Fruit fly (Drosophila melanogaster) whole organism, embryonic: ENCODE data around the gene Mtch.
A peak's percentile ranks its signal among the peaks of the same experiment; 100 is the strongest.

Experiments used
- ATbp ChIP-seq: fragments of 200-800 bp; sonication (Bioruptor generic); optimal IDR thresholded peaks from 2 replicates; lab custom pipeline; 2017; ENCODE audit warnings: missing biosample characterization, mild to moderate bottlenecking, missing genetic modification characterization, missing genetic modification reagents
- BtbVII ChIP-seq: fragments of 200-800 bp; sonication (Bioruptor generic); optimal IDR thresholded peaks from 3 replicates; lab custom pipeline; 2017; ENCODE audit warnings: missing biosample characterization, mild to moderate bottlenecking, missing genetic modification characterization
- CG10147 ChIP-seq: fragments of 200-800 bp; sonication (Bioruptor generic); optimal IDR thresholded peaks from 2 replicates; lab custom pipeline; 2019; ENCODE audit warnings: missing biosample characterization, mild to moderate bottlenecking, missing genetic modification characterization, moderate library complexity
- CG11247 ChIP-seq: fragments of 200-800 bp; sonication (Bioruptor generic); IDR thresholded peaks from 2 replicates; pipeline ENCODE4 v1.3.6; 2022; ENCODE audit warnings: missing biosample characterization, missing genetic modification characterization
- CG12236 ChIP-seq: fragments of 200-800 bp; sonication (Bioruptor generic); optimal IDR thresholded peaks from 2 replicates; lab custom pipeline; 2016; ENCODE audit warnings: missing biosample characterization, missing genetic modification characterization
- CG12299 ChIP-seq: fragments of 200-800 bp; sonication (Bioruptor generic); optimal IDR thresholded peaks from 2 replicates; lab custom pipeline; 2018; ENCODE audit warnings: missing biosample characterization, mild to moderate bottlenecking, missing genetic modification characterization
- CG12942 ChIP-seq: fragments of 200-800 bp; sonication (Bioruptor generic); optimal IDR thresholded peaks from 3 replicates; lab custom pipeline; 2016; ENCODE audit warnings: missing biosample characterization, missing genetic modification characterization
- CG15479 ChIP-seq: fragments of 200-800 bp; sonication (Bioruptor generic); optimal IDR thresholded peaks from 3 replicates; lab custom pipeline; 2019; ENCODE audit warnings: missing biosample characterization, mild to moderate bottlenecking, missing genetic modification characterization, moderate library complexity
- CG17359 ChIP-seq: fragments of 200-800 bp; sonication (Bioruptor generic); optimal IDR thresholded peaks from 3 replicates; lab custom pipeline; 2018; ENCODE audit warnings: missing biosample characterization, mild to moderate bottlenecking, missing genetic modification characterization, moderate library complexity
- CG2199 ChIP-seq: fragments of 200-800 bp; sonication (Bioruptor generic); IDR thresholded peaks from 3 replicates; pipeline ENCODE4 v1.3.6; 2022; ENCODE audit warnings: missing biosample characterization, missing genetic modification characterization
- CG3163 ChIP-seq: fragments of 200-800 bp; sonication (Bioruptor generic); optimal IDR thresholded peaks from 3 replicates; lab custom pipeline; 2016; ENCODE audit warnings: missing biosample characterization, missing genetic modification characterization
- CG32767 ChIP-seq: fragments of 200-800 bp; sonication (Bioruptor generic); IDR thresholded peaks from 2 replicates; pipeline ENCODE4 v1.3.6; 2022; ENCODE audit warnings: missing biosample characterization, missing genetic modification characterization
- CG3407 ChIP-seq: fragments of 200-800 bp; sonication (Bioruptor generic); optimal IDR thresholded peaks from 2 replicates; lab custom pipeline; 2018; ENCODE audit warnings: missing biosample characterization, mild to moderate bottlenecking, missing genetic modification characterization
- CG6175 ChIP-seq: fragments of 200-800 bp; sonication (Bioruptor generic); IDR thresholded peaks from 3 replicates; pipeline ENCODE4 v1.3.6; 2022; ENCODE audit warnings: missing biosample characterization, missing genetic modification characterization
- CG6683 ChIP-seq: fragments of 200-800 bp; sonication (Bioruptor generic); optimal IDR thresholded peaks from 2 replicates; lab custom pipeline; 2017; ENCODE audit warnings: missing biosample characterization, mild to moderate bottlenecking, missing genetic modification characterization, missing genetic modification reagents
- CG8924 ChIP-seq: fragments of 200-800 bp; optimal IDR thresholded peaks from 3 replicates; lab custom pipeline; 2019; ENCODE audit warnings: missing biosample characterization, mild to moderate bottlenecking, missing genetic modification characterization, moderate library complexity
- D ChIP-seq, 2 experiments: fragments of 200-800 bp in 1 of 2; fragments of >200 bp in 1 of 2; sonication (Bioruptor generic) in 1 of 2; optimal IDR thresholded peaks; 2 replicates in 1 of 2; 3 replicates in 1 of 2; lab custom pipeline; 2017; ENCODE audit warnings: mild to moderate bottlenecking in 1 of 2, missing biosample characterization in 1 of 2, missing genetic modification characterization in 1 of 2, missing genetic modification reagents in 1 of 2
- D19A ChIP-seq: fragments of 200-800 bp; optimal IDR thresholded peaks from 3 replicates; lab custom pipeline; 2019; ENCODE audit warnings: missing biosample characterization, mild to moderate bottlenecking, missing genetic modification characterization, moderate library complexity
- Dll ChIP-seq: fragments of 200-800 bp; sonication (Bioruptor generic); IDR thresholded peaks from 4 replicates; pipeline ENCODE4 v1.3.6; 2022; ENCODE audit warnings: missing biosample characterization, missing genetic modification characterization; ENCODE audit not compliant: partially characterized antibody
- Hmx ChIP-seq: fragments of 200-800 bp; sonication (Bioruptor generic); optimal IDR thresholded peaks from 2 replicates; lab custom pipeline; 2016; ENCODE audit warnings: missing biosample characterization, missing genetic modification characterization
- Hr51 ChIP-seq, 2 experiments: fragments of 200-800 bp; sonication (Bioruptor generic); optimal IDR thresholded peaks; 2 replicates in 1 of 2; 3 replicates in 1 of 2; lab custom pipeline; 2016 to 2018; ENCODE audit warnings: missing biosample characterization in 2 of 2, missing genetic modification characterization in 2 of 2, mild to moderate bottlenecking in 1 of 2, moderate library complexity in 1 of 2
- Mrtf ChIP-seq: fragments of 200-800 bp; sonication (Bioruptor generic); IDR thresholded peaks from 3 replicates; pipeline ENCODE4 v1.3.6; 2022; ENCODE audit warnings: missing biosample characterization, missing genetic modification characterization
- NC2α ChIP-seq: fragments of 200-800 bp; sonication (Bioruptor generic); optimal IDR thresholded peaks from 2 replicates; lab custom pipeline; 2016; ENCODE audit warnings: missing biosample characterization, missing genetic modification characterization
- Oli ChIP-seq: fragments of 200-800 bp; sonication (Bioruptor generic); optimal IDR thresholded peaks from 2 replicates; lab custom pipeline; 2018; ENCODE audit warnings: missing biosample characterization, mild to moderate bottlenecking, missing genetic modification characterization, moderate library complexity
- Pdp1 ChIP-seq, 2 experiments: fragments of 200-800 bp; sonication (Bioruptor generic); optimal IDR thresholded peaks; 3 replicates each; lab custom pipeline; 2016; ENCODE audit warnings: missing biosample characterization in 2 of 2, missing genetic modification characterization in 2 of 2, mild to moderate bottlenecking in 1 of 2, moderate library complexity in 1 of 2
- amos ChIP-seq: fragments of 200-800 bp; sonication (Bioruptor generic); IDR thresholded peaks from 2 replicates; pipeline ENCODE4 v1.3.6; 2022; ENCODE audit warnings: missing biosample characterization, missing genetic modification characterization; ENCODE audit not compliant: partially characterized antibody
- chinmo ChIP-seq: fragments of 200-800 bp; sonication (Bioruptor generic); IDR thresholded peaks from 4 replicates; pipeline ENCODE4 v1.3.6; 2022; ENCODE audit warnings: missing biosample characterization, missing genetic modification characterization; ENCODE audit not compliant: partially characterized antibody
- corto ChIP-seq: fragments of 200-800 bp; sonication (Bioruptor generic); optimal IDR thresholded peaks from 2 replicates; lab custom pipeline; 2016; ENCODE audit warnings: missing biosample characterization, mild to moderate bottlenecking, missing genetic modification characterization, moderate library complexity
- esg ChIP-seq: fragments of 200-800 bp; sonication (Bioruptor generic); conservative IDR thresholded peaks from 2 replicates; pipeline ENCODE4 v1.3.6; 2022; ENCODE audit warnings: missing biosample characterization, missing genetic modification characterization
- gfzf ChIP-seq: fragments of 200-800 bp; sonication (Bioruptor generic); optimal IDR thresholded peaks from 2 replicates; lab custom pipeline; 2016; ENCODE audit warnings: missing biosample characterization, mild to moderate bottlenecking, missing genetic modification characterization, moderate library complexity
- gt ChIP-seq: fragments of 200-800 bp; sonication (Bioruptor generic); IDR thresholded peaks from 2 replicates; pipeline ENCODE4 v1.3.6; 2022; ENCODE audit warnings: missing biosample characterization, missing genetic modification characterization
- her ChIP-seq: fragments of 200-800 bp; sonication (Bioruptor generic); optimal IDR thresholded peaks from 2 replicates; lab custom pipeline; 2016; ENCODE audit warnings: missing biosample characterization, missing genetic modification characterization
- hkb ChIP-seq, 2 experiments: fragments of 200-800 bp in 1 of 2; fragments of >200 bp in 1 of 2; sonication (Bioruptor generic) in 1 of 2; IDR thresholded peaks in 1 of 2; optimal IDR thresholded peaks in 1 of 2; 2 replicates each; pipeline versions ENCODE4 v1.3.6 to Lab custom; 2017 to 2022; ENCODE audit warnings: missing biosample characterization in 1 of 2, missing genetic modification characterization in 1 of 2
- luna ChIP-seq: fragments of 200-800 bp; sonication (Bioruptor generic); optimal IDR thresholded peaks from 2 replicates; lab custom pipeline; 2016; ENCODE audit warnings: missing biosample characterization, missing genetic modification characterization
- nau ChIP-seq: fragments of 200-800 bp; sonication (Bioruptor generic); optimal IDR thresholded peaks from 3 replicates; lab custom pipeline; 2017; ENCODE audit warnings: missing biosample characterization, mild to moderate bottlenecking, missing genetic modification characterization, missing genetic modification reagents
- onecut ChIP-seq: fragments of 200-800 bp; sonication (Bioruptor generic); IDR thresholded peaks from 2 replicates; pipeline ENCODE4 v1.3.6; 2022; ENCODE audit warnings: missing biosample characterization, missing genetic modification characterization
- p53 ChIP-seq: fragments of 200-800 bp; sonication (Bioruptor generic); optimal IDR thresholded peaks from 2 replicates; lab custom pipeline; 2016; ENCODE audit warnings: missing biosample characterization, missing genetic modification characterization
- pho ChIP-seq: fragments of 200-800 bp; sonication (Bioruptor generic); optimal IDR thresholded peaks from 2 replicates; lab custom pipeline; 2016; ENCODE audit warnings: missing biosample characterization, missing genetic modification characterization
- sisA ChIP-seq: fragments of 200-800 bp; sonication (Bioruptor generic); IDR thresholded peaks from 2 replicates; pipeline ENCODE4 v1.3.6; 2022; ENCODE audit warnings: missing biosample characterization, missing genetic modification characterization
- sqz ChIP-seq: fragments of 200-800 bp; sonication (Bioruptor generic); optimal IDR thresholded peaks from 3 replicates; lab custom pipeline; 2018; ENCODE audit warnings: missing biosample characterization, mild to moderate bottlenecking, missing genetic modification characterization
- ssp ChIP-seq: fragments of 200-800 bp; sonication (Bioruptor generic); IDR thresholded peaks from 2 replicates; pipeline ENCODE4 v1.3.6; 2022; ENCODE audit warnings: missing biosample characterization, missing genetic modification characterization
- stwl ChIP-seq: fragments of 200-800 bp; sonication (Bioruptor generic); optimal IDR thresholded peaks from 3 replicates; lab custom pipeline; 2018; ENCODE audit warnings: missing biosample characterization, mild to moderate bottlenecking, missing genetic modification characterization, moderate library complexity
- vfl ChIP-seq: fragments of 200-800 bp; sonication (Bioruptor generic); optimal IDR thresholded peaks from 2 replicates; lab custom pipeline; 2016; ENCODE audit warnings: missing biosample characterization, missing genetic modification characterization
- vvl ChIP-seq: fragments of 200-800 bp; sonication (Bioruptor generic); IDR thresholded peaks from 2 replicates; pipeline ENCODE4 v1.3.6; 2022; ENCODE audit warnings: missing biosample characterization, missing genetic modification characterization
- z ChIP-seq: fragments of 200-800 bp; sonication (Bioruptor generic); IDR thresholded peaks from 3 replicates; pipeline ENCODE4 v1.3.6; 2022; ENCODE audit warnings: missing biosample characterization, missing genetic modification characterization

The Mtch gene

dm6 chr3L:224004-224951 is 39.9 kb downstream of the Mtch start (continued):
- TF ChIP-seq D (optimal IDR thresholded peaks at IDR 0.05; lab: Kevin White, UChicago) (peak; percentile 95), D (GFP tag; optimal IDR thresholded peaks at IDR 0.05; lab: Kevin White, UChicago) (peak; percentile 55), CG6683 (GFP tag; lab: Kevin White, UChicago) (no peak), CG3163 (peak; percentile 20), gt (GFP tag; lab: Robert Waterston, UW) (no peak), ATbp (GFP tag; lab: Kevin White, UChicago) (no peak), her (peak; percentile 60), CG10147 (GFP tag; lab: Kevin White, UChicago) (no peak), stwl (tag; lab: Kevin White, UChicago) (no peak), onecut (GFP tag; lab: Robert Waterston, UW) (peak; percentile 3; the same call in 1 of the 2 replicates), CG17359 (tag; lab: Kevin White, UChicago) (peak; percentile 10), CG2199 (GFP tag; lab: Robert Waterston, UW) (peak; percentile 74; the same call in 1 of the 3 replicates), Dll (GFP tag; lab: Robert Waterston, UW) (peak; percentile 32; the same call in 1 of the 4 replicates), esg (GFP tag; lab: Robert Waterston, UW) (no peak), Oli (tag; lab: Kevin White, UChicago) (no peak), NC2α (GFP tag; lab: Kevin White, UChicago) (peak; percentile 19), CG6175 (GFP tag; lab: Robert Waterston, UW) (peak; percentile 72; the same call in 1 of the 3 replicates), Mrtf (GFP tag; lab: Robert Waterston, UW) (no peak), CG11247 (GFP tag; lab: Robert Waterston, UW) (peak; percentile 51; the same call in 1 of the 2 replicates), CG12942 (GFP tag; lab: Kevin White, UChicago) (no peak), vfl (no peak), CG8924 (tag; lab: Kevin White, UChicago) (peak; percentile 81)
- TF ChIP-seq, all 482 proteins: peak for 165

dm6 chr3L:225120-225519 is 40.7 kb downstream of the Mtch start:
- TF ChIP-seq p53 (peak; percentile 69), CG12236 (GFP tag; lab: Kevin White, UChicago) (no peak), CG3407 (GFP tag; lab: Kevin White, UChicago) (no peak), Pdp1 (GFP tag; optimal IDR thresholded peaks at IDR 0.05; lab: Kevin White, UChicago) (peak in 1 of 2 experiments; percentile 91), Hr51 (GFP tag; optimal IDR thresholded peaks at IDR 0.05; lab: Kevin White, UChicago) (no peak), CG2199 (GFP tag; lab: Robert Waterston, UW) (peak; percentile 58; the same call in 1 of the 3 replicates), luna (no peak), corto (GFP tag; lab: Kevin White, UChicago) (peak; percentile 12), z (GFP tag; lab: Robert Waterston, UW) (peak; percentile 83), BtbVII (peak; percentile 12), sqz (peak; percentile 87), gfzf (GFP tag; lab: Kevin White, UChicago) (no peak), amos (GFP tag; lab: Robert Waterston, UW) (no peak; the same call in 1 of the 2 replicates), CG32767 (GFP tag; lab: Robert Waterston, UW) (peak; percentile 92), nau (no peak), Hmx (no peak), chinmo (GFP tag; lab: Robert Waterston, UW) (peak; percentile 44; the same call in 1 of the 4 replicates), CG15479 (peak; percentile 26), hkb (optimal IDR thresholded peaks at IDR 0.05; lab: Kevin White, UChicago) (no peak), hkb (GFP tag; IDR thresholded peaks at IDR 0.05; lab: Robert Waterston, UW) (0 out of 2 replicates have a peak, but pooled peaks have one; percentile 12), sisA (GFP tag; lab: Robert Waterston, UW) (no peak), pho (GFP tag; lab: Kevin White, UChicago) (no peak), CG12299 (tag; lab: Kevin White, UChicago) (peak; percentile 13), ssp (no peak), CG8924 (tag; lab: Kevin White, UChicago) (no peak), D19A (tag; lab: Kevin White, UChicago) (no peak), vvl (GFP tag; lab: Robert Waterston, UW) (peak; percentile 36; the same call in 1 of the 2 replicates)
